Worm (Caenorhabditis elegans) whole organism, L4 larva: ENCODE data around the gene chil-18.

ENCODE experiments used
- F10B5.3 ChIP-seq: sonication (generic microtip); optimal IDR thresholded peaks from 2 replicates; lab custom pipeline; 2016; ENCODE audit warnings: mild to moderate bottlenecking, missing genetic modification characterization, missing compliant biosample characterization
- T20F7.1 ChIP-seq: fragments of 200-800 bp; sonication (Bioruptor generic); optimal IDR thresholded peaks from 2 replicates; lab custom pipeline; 2018; ENCODE audit warnings: mild to moderate bottlenecking, missing genetic modification characterization, missing compliant biosample characterization
- ZK337.2 ChIP-seq: fragments of 200-800 bp; sonication (Bioruptor generic); IDR thresholded peaks from 2 replicates; pipeline ENCODE4 v1.3.6; 2022; ENCODE audit warnings: missing genetic modification reagents, missing genetic modification characterization, missing compliant biosample characterization
- aha-1 ChIP-seq: fragments of 150-350 bp; peaks from one replicate; lab custom pipeline; 2014; ENCODE audit warnings: missing biosample characterization, missing genetic modification characterization
- attf-4 ChIP-seq: sonication (generic microtip); optimal IDR thresholded peaks from 3 replicates; lab custom pipeline; 2017; ENCODE audit warnings: missing biosample characterization, missing genetic modification characterization
- ceh-20 ChIP-seq: fragments of 200-800 bp; sonication (Bioruptor generic); IDR thresholded peaks from 2 replicates; pipeline ENCODE4 v1.3.6; 2022; ENCODE audit warnings: missing genetic modification reagents, missing genetic modification characterization, missing compliant biosample characterization
- ceh-28 ChIP-seq: fragments of 150-350 bp; optimal IDR thresholded peaks from 2 replicates; lab custom pipeline; 2014; ENCODE audit warnings: missing biosample characterization, missing genetic modification reagents, missing genetic modification characterization
- ceh-44 ChIP-seq: fragments of 200-800 bp; sonication (Bioruptor generic); IDR thresholded peaks from 2 replicates; pipeline ENCODE4 v1.3.6; 2022; ENCODE audit warnings: missing genetic modification reagents, missing genetic modification characterization, missing compliant biosample characterization
- ceh-62 ChIP-seq: sonication (generic microtip); optimal IDR thresholded peaks from 2 replicates; lab custom pipeline; 2017; ENCODE audit warnings: missing biosample characterization, missing genetic modification characterization
- ceh-82 ChIP-seq: sonication (generic microtip); optimal IDR thresholded peaks from 2 replicates; lab custom pipeline; 2017; ENCODE audit warnings: missing biosample characterization, missing genetic modification characterization
- ces-1 ChIP-seq: fragments of 150-350 bp; sonication (generic microtip); optimal IDR thresholded peaks from 4 replicates; lab custom pipeline; 2014; ENCODE audit warnings: missing biosample characterization, missing genetic modification reagents, missing genetic modification characterization
- dmd-8 ChIP-seq: fragments of 200-800 bp; sonication (Bioruptor generic); IDR thresholded peaks from 2 replicates; pipeline ENCODE4 v1.3.6; 2022; ENCODE audit warnings: missing genetic modification characterization, missing compliant biosample characterization
- dmd-9 ChIP-seq: fragments of 200-800 bp; sonication (Bioruptor generic); IDR thresholded peaks from 2 replicates; pipeline ENCODE4 v1.3.6; 2022; ENCODE audit warnings: missing genetic modification reagents, missing genetic modification characterization, missing compliant biosample characterization
- dve-1 ChIP-seq: sonication (generic microtip); optimal IDR thresholded peaks from 2 replicates; lab custom pipeline; 2017; ENCODE audit warnings: antibody characterized with exemption, mild to moderate bottlenecking, missing genetic modification characterization, missing compliant biosample characterization; ENCODE audit not compliant: insufficient read depth
- fkh-10 ChIP-seq: fragments of 150-350 bp; optimal IDR thresholded peaks from 2 replicates; lab custom pipeline; 2014; ENCODE audit warnings: missing biosample characterization, missing genetic modification reagents, missing genetic modification characterization
- hmg-1.1 ChIP-seq: fragments of 200-800 bp; sonication (Bioruptor generic); IDR thresholded peaks from 2 replicates; pipeline ENCODE4 v1.3.6; 2022; ENCODE audit warnings: missing genetic modification reagents, missing genetic modification characterization, missing compliant biosample characterization
- lin-13 ChIP-seq: fragments of 150-350 bp; optimal IDR thresholded peaks from 2 replicates; lab custom pipeline; 2014; ENCODE audit warnings: missing biosample characterization, missing genetic modification reagents, missing genetic modification characterization
- lin-15B ChIP-seq: fragments of 150-350 bp; sonication (generic microtip); optimal IDR thresholded peaks from 3 replicates; lab custom pipeline; 2014; ENCODE audit warnings: missing biosample characterization, missing genetic modification characterization
- nhr-111 ChIP-seq: fragments of 200-800 bp; sonication (Bioruptor generic); optimal IDR thresholded peaks from 2 replicates; lab custom pipeline; 2018; ENCODE audit warnings: mild to moderate bottlenecking, missing genetic modification characterization, missing compliant biosample characterization
- nhr-237 ChIP-seq: sonication (generic microtip); optimal IDR thresholded peaks from 2 replicates; lab custom pipeline; 2017; ENCODE audit warnings: missing biosample characterization, missing genetic modification characterization
- nhr-41 ChIP-seq: fragments of 200-800 bp; sonication (Bioruptor generic); IDR thresholded peaks from 2 replicates; pipeline ENCODE4 v1.3.6; 2022; ENCODE audit warnings: missing genetic modification reagents, missing genetic modification characterization, missing compliant biosample characterization
- nhr-48 ChIP-seq: sonication (generic microtip); optimal IDR thresholded peaks from 2 replicates; lab custom pipeline; 2016; ENCODE audit warnings: mild to moderate bottlenecking, missing genetic modification characterization, missing compliant biosample characterization
- pha-4 ChIP-seq, 2 experiments: fragments of 150-350 bp in 1 of 2; fragments of 200-800 bp in 1 of 2; sonication (Bioruptor generic) in 1 of 2; IDR thresholded peaks in 1 of 2; optimal IDR thresholded peaks in 1 of 2; 2 replicates each; pipeline versions ENCODE4 v1.3.6 to Lab custom; 2014 to 2022; ENCODE audit warnings: missing genetic modification characterization in 2 of 2, missing genetic modification reagents in 2 of 2, missing biosample characterization in 1 of 2, missing compliant biosample characterization in 1 of 2
- sdz-12 ChIP-seq: fragments of 200-800 bp; sonication (Bioruptor generic); optimal IDR thresholded peaks from 2 replicates; lab custom pipeline; 2018; ENCODE audit warnings: mild to moderate bottlenecking, missing genetic modification characterization, missing compliant biosample characterization
- set-16 ChIP-seq: fragments of 200-800 bp; sonication (Bioruptor generic); IDR thresholded peaks from 2 replicates; pipeline ENCODE4 v1.3.6; 2022; ENCODE audit warnings: missing genetic modification reagents, missing genetic modification characterization, missing compliant biosample characterization
- tag-97 ChIP-seq: fragments of 200-800 bp; sonication (Bioruptor generic); IDR thresholded peaks from 2 replicates; pipeline ENCODE4 v1.3.6; 2022; ENCODE audit warnings: missing genetic modification characterization, missing compliant biosample characterization
- tra-1 ChIP-seq: fragments of 200-800 bp; sonication (Bioruptor generic); IDR thresholded peaks from 2 replicates; pipeline ENCODE4 v1.3.6; 2022; ENCODE audit warnings: missing genetic modification reagents, missing genetic modification characterization, missing compliant biosample characterization
- unc-62 ChIP-seq, 3 experiments: fragments of 150-350 bp in 1 of 3; sonication (generic microtip); optimal IDR thresholded peaks in 2 of 3; peaks in 1 of 3; 1 replicate in 1 of 3; 2 replicates in 2 of 3; lab custom pipeline; 2014 to 2017; ENCODE audit warnings: missing biosample characterization in 3 of 3, missing genetic modification characterization in 3 of 3, missing genetic modification reagents in 3 of 3, missing genotype in 1 of 3
- zag-1 ChIP-seq: fragments of 150-350 bp; optimal IDR thresholded peaks from 2 replicates; lab custom pipeline; 2014; ENCODE audit warnings: missing biosample characterization, missing genetic modification characterization
- zip-11 ChIP-seq: fragments of 200-800 bp; sonication (Bioruptor generic); IDR thresholded peaks from 2 replicates; pipeline ENCODE4 v1.3.6; 2022; ENCODE audit warnings: missing genetic modification characterization, missing compliant biosample characterization

chil-18 gene

ce11 chrII:9427644-9428043 lies 20.4 kb upstream of the chil-18 start, which contains the start of gene M176.5:
Gene M176.5, minus strand, starts transcription at chrII:9427744.
- TF ChIP-seq unc-62 (GFP tag; optimal IDR thresholded peaks at IDR 0.05 in 1 of 2; lab: Kevin White, UChicago): peak in 1 of 2 experiments; percentile 44
- TF ChIP-seq unc-62 (tag; optimal IDR thresholded peaks at IDR 0.05; lab: Kevin White, UChicago): no peak
- no peak for TF ChIP-seq dmd-8 (GFP tag; lab: Robert Waterston, UW)
- no peak for TF ChIP-seq zag-1 (tag; lab: Kevin White, UChicago)
- no peak for TF ChIP-seq pha-4 (GFP tag; IDR thresholded peaks at IDR 0.05; lab: Robert Waterston, UW)
- TF ChIP-seq pha-4 (tag; optimal IDR thresholded peaks at IDR 0.05; lab: Kevin White, UChicago): peak; percentile 42

DNA sequence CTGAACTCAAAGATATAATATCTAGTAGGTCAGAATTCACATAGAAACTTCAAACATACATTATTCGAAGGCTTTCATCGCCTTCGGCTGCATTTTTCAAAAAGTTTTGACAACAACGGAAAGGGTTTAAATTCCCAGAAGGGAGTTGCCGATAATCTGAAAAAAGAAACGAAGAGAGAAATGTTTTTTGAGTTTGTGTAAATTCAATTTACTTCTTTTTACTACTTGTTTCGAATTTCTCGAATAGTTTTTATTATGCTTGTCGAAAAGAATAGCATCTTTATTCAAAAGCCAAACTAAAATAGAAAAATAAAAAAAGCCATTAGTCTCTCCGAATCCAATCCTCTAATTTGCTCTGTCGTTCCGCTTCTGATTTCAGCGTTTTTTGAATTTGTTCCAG lies 16.9 kb upstream of the chil-18 start:
- TF ChIP-seq F10B5.3 (tag; lab: Kevin White, UChicago) (no peak), T20F7.1 (GFP tag; lab: Kevin White, UChicago) (no peak), set-16 (GFP tag; lab: Robert Waterston, UW) (no peak), ces-1 (GFP tag; lab: Kevin White, UChicago) (peak; percentile 37), fkh-10 (GFP tag; lab: Kevin White, UChicago) (peak; percentile 42), nhr-48 (tag; lab: Kevin White, UChicago) (no peak)
- TF ChIP-seq, all 104 proteins: peak for 2

DNA sequence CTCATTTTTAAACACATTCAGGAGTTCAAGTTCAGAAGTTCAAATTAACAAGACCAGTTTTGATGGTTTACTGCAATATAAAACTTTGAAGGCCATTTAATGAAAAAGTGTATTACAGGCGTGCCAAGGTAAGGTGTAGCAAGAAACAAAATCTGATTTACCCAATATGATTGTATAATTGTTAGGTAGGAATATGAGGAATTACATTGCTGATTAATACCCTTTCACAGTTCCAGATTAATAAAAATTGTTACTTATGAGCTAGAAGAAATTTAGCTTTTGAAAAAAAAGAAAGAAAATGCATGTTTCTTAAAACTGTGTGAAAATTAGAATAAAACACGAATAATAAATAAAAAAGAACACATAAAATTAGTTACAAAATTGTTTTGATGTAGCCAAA lies 14.5 kb upstream of the chil-18 start, which contains the start of gene kin-15:
TSS of gene kin-15 (minus strand) at position 101 of the 400 bp plus-strand sequence.
- TF ChIP-seq ceh-28 (tag; lab: Kevin White, UChicago) (no peak), ceh-82 (tag; lab: Kevin White, UChicago) (no peak), nhr-237 (tag; lab: Kevin White, UChicago) (no peak), nhr-111 (GFP tag; lab: Kevin White, UChicago) (no peak), tag-97 (GFP tag; lab: Robert Waterston, UW) (no peak)

- TF ChIP-seq sdz-12 (GFP tag; lab: Kevin White, UChicago) (no peak), tra-1 (GFP tag; lab: Robert Waterston, UW) (no peak), ceh-20 (GFP tag; lab: Robert Waterston, UW) (no peak)
These were observed 12.1 kb upstream of the chil-18 start, which contains the start of gene kin-16 for ce11 chrII:9436009-9436408. Gene kin-16, minus strand, starts transcription at chrII:9436109.

- TF ChIP-seq sdz-12 (GFP tag; lab: Kevin White, UChicago): no peak
- no peak for TF ChIP-seq nhr-41 (GFP tag; lab: Robert Waterston, UW)
- no peak for TF ChIP-seq zag-1 (tag; lab: Kevin White, UChicago)
- TF ChIP-seq lin-13: no peak
- TF ChIP-seq attf-4 (tag; lab: Kevin White, UChicago): no peak
- TF ChIP-seq ceh-62 (tag; lab: Kevin White, UChicago): no peak
- no peak for TF ChIP-seq dmd-9 (GFP tag; lab: Robert Waterston, UW)
- TF ChIP-seq dve-1 (tag; lab: Kevin White, UChicago): no peak
- no peak for TF ChIP-seq ceh-44 (GFP tag; lab: Robert Waterston, UW)
- TF ChIP-seq dmd-8 (GFP tag; lab: Robert Waterston, UW): no peak
- no peak for TF ChIP-seq ceh-20 (GFP tag; lab: Robert Waterston, UW)
- TF ChIP-seq ZK337.2 (GFP tag; lab: Robert Waterston, UW): no peak
- TF ChIP-seq hmg-1.1: no peak
- TF ChIP-seq, all 104 proteins: peak for 0
These were observed 9.8 kb upstream of the chil-18 start, which contains the start of gene chil-13 for ce11 chrII:9438227-9438626. Gene chil-13, minus strand, starts transcription at chrII:9438327.

DNA sequence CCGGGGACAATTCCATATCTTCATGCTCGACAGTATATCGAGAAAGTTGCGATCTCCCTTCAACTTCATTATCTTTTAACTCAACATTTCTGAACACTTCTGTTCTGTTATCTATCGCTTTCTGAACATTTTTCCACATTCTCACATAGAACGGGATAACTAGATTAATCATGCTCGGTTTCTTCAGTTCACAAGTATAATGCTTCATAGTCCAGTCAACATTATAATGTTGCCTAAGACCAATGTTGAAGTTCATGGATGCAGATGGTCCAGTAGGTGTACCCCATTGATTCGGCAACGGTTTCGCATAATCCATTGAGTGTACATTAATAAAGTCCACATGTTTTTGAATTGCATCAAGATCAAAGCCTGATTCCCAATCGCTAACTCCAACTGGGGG lies 9.2 kb upstream of the chil-18 start:
- TF ChIP-seq aha-1 (tag; lab: Kevin White, UChicago): peak; percentile 3
- no peak for TF ChIP-seq lin-15B (tag; lab: Kevin White, UChicago)
- TF ChIP-seq unc-62 (GFP tag; optimal IDR thresholded peaks at IDR 0.05 in 1 of 2; lab: Kevin White, UChicago): peak in 1 of 2 experiments; percentile 91
- TF ChIP-seq unc-62 (tag; optimal IDR thresholded peaks at IDR 0.05; lab: Kevin White, UChicago): no peak
- TF ChIP-seq zip-11 (GFP tag; lab: Robert Waterston, UW): no peak
